Fruit fly (Drosophila melanogaster) whole organism, embryonic: ENCODE measurements around the gene gpp.

Experiments
- Adf1 ChIP-seq: fragments of 200-800 bp; sonication (Bioruptor generic); IDR thresholded peaks from 2 replicates; pipeline ENCODE4 v1.3.6; 2022; ENCODE audit warnings: missing biosample characterization, missing genetic modification characterization
- B-H2 ChIP-seq: fragments of 200-800 bp; sonication (Bioruptor generic); optimal IDR thresholded peaks from 2 replicates; lab custom pipeline; 2018; ENCODE audit warnings: missing biosample characterization, mild to moderate bottlenecking, missing genetic modification characterization
- CG10565 ChIP-seq: fragments of 200-800 bp; sonication (Bioruptor generic); optimal IDR thresholded peaks from 3 replicates; lab custom pipeline; 2016; ENCODE audit warnings: missing biosample characterization, mild to moderate bottlenecking, missing genetic modification characterization
- CG11504 ChIP-seq: fragments of 200-800 bp; sonication (Bioruptor generic); optimal IDR thresholded peaks from 3 replicates; lab custom pipeline; 2019; ENCODE audit warnings: missing biosample characterization, mild to moderate bottlenecking, missing genetic modification characterization, moderate library complexity
- CG11695 ChIP-seq: fragments of 200-800 bp; sonication (Bioruptor generic); IDR thresholded peaks from 3 replicates; pipeline ENCODE4 v1.3.6; 2022; ENCODE audit warnings: missing biosample characterization, missing genetic modification characterization
- CG12071 ChIP-seq: fragments of 200-800 bp; sonication (Bioruptor generic); optimal IDR thresholded peaks from 3 replicates; lab custom pipeline; 2018; ENCODE audit warnings: missing biosample characterization, mild to moderate bottlenecking, missing genetic modification characterization
- CG12219 ChIP-seq: fragments of 200-800 bp; sonication (Bioruptor generic); optimal IDR thresholded peaks from 3 replicates; lab custom pipeline; 2018; ENCODE audit warnings: missing biosample characterization, mild to moderate bottlenecking, missing genetic modification characterization
- CG14050 ChIP-seq: fragments of 200-800 bp; sonication (Bioruptor generic); IDR thresholded peaks from 3 replicates; pipeline ENCODE4 v1.3.6; 2022; ENCODE audit warnings: missing biosample characterization, missing genetic modification characterization
- CG14710 ChIP-seq: fragments of 200-800 bp; sonication (Bioruptor generic); optimal IDR thresholded peaks from 3 replicates; lab custom pipeline; 2019; ENCODE audit warnings: missing biosample characterization, mild to moderate bottlenecking, missing genetic modification characterization, moderate library complexity
- CG16779 ChIP-seq: fragments of 200-800 bp; sonication (Bioruptor generic); IDR thresholded peaks from 2 replicates; pipeline ENCODE4 v1.3.6; 2022; ENCODE audit warnings: missing biosample characterization, missing genetic modification characterization
- CG1832 ChIP-seq: fragments of 200-800 bp; sonication (Bioruptor generic); optimal IDR thresholded peaks from 2 replicates; lab custom pipeline; 2017; ENCODE audit warnings: missing biosample characterization, mild to moderate bottlenecking, missing genetic modification characterization, inconsistent platforms
- CG30431 ChIP-seq: fragments of 200-800 bp; sonication (Bioruptor generic); optimal IDR thresholded peaks from 2 replicates; lab custom pipeline; 2017; ENCODE audit warnings: missing biosample characterization, missing genetic modification characterization
- CG4424 ChIP-seq: fragments of 200-800 bp; sonication (Bioruptor generic); optimal IDR thresholded peaks from 3 replicates; lab custom pipeline; 2016; ENCODE audit warnings: missing biosample characterization, missing genetic modification characterization
- CG7839 ChIP-seq: fragments of 200-800 bp; sonication (Bioruptor generic); optimal IDR thresholded peaks from 3 replicates; lab custom pipeline; 2018; ENCODE audit warnings: missing biosample characterization, mild to moderate bottlenecking, missing genetic modification characterization, moderate library complexity
- CG7987 ChIP-seq: fragments of 200-800 bp; sonication (Bioruptor generic); optimal IDR thresholded peaks from 2 replicates; lab custom pipeline; 2018; ENCODE audit warnings: missing biosample characterization, mild to moderate bottlenecking, missing genetic modification characterization, moderate library complexity
- CG9609 ChIP-seq: fragments of 200-800 bp; sonication (Bioruptor generic); optimal IDR thresholded peaks from 3 replicates; lab custom pipeline; 2016; ENCODE audit warnings: missing biosample characterization, missing genetic modification characterization
- CG9817 ChIP-seq: fragments of 200-800 bp; sonication (Bioruptor generic); optimal IDR thresholded peaks from 2 replicates; lab custom pipeline; 2018; ENCODE audit warnings: missing biosample characterization, mild to moderate bottlenecking, missing genetic modification characterization, moderate library complexity
- CG9932 ChIP-seq: fragments of 200-800 bp; sonication (Bioruptor generic); IDR thresholded peaks from 2 replicates; pipeline ENCODE4 v1.3.6; 2022; ENCODE audit warnings: missing biosample characterization, missing genetic modification characterization
- ERR ChIP-seq: fragments of 200-800 bp; sonication (Bioruptor generic); optimal IDR thresholded peaks from 2 replicates; lab custom pipeline; 2016; ENCODE audit warnings: missing biosample characterization, missing genetic modification characterization
- Hand ChIP-seq: fragments of 200-800 bp; sonication (Bioruptor generic); optimal IDR thresholded peaks from 2 replicates; lab custom pipeline; 2017; ENCODE audit warnings: mild to moderate bottlenecking, missing biosample characterization, missing genetic modification reagents, missing genetic modification characterization
- Hmr ChIP-seq: fragments of 200-800 bp; sonication (Bioruptor generic); optimal IDR thresholded peaks from 3 replicates; lab custom pipeline; 2017; ENCODE audit warnings: mild to moderate bottlenecking, missing biosample characterization, missing genetic modification reagents, missing genetic modification characterization
- Meics ChIP-seq: fragments of 200-800 bp; sonication (Bioruptor generic); optimal IDR thresholded peaks from 2 replicates; lab custom pipeline; 2017; ENCODE audit warnings: missing biosample characterization, mild to moderate bottlenecking, missing genetic modification characterization
- Myb ChIP-seq: fragments of 200-800 bp; sonication (Bioruptor generic); optimal IDR thresholded peaks from 2 replicates; lab custom pipeline; 2016; ENCODE audit warnings: missing biosample characterization, missing genetic modification characterization
- Oaz ChIP-seq: fragments of 200-800 bp; sonication (Bioruptor generic); IDR thresholded peaks from 2 replicates; pipeline ENCODE4 v1.3.6; 2022; ENCODE audit warnings: missing biosample characterization, missing genetic modification characterization
- Ravus ChIP-seq: fragments of 200-800 bp; sonication (Bioruptor generic); IDR thresholded peaks from 2 replicates; pipeline ENCODE4 v1.3.6; 2022; ENCODE audit warnings: missing biosample characterization, missing genetic modification characterization
- Spps ChIP-seq: fragments of 200-800 bp; sonication (Bioruptor generic); optimal IDR thresholded peaks from 2 replicates; lab custom pipeline; 2018; ENCODE audit warnings: missing biosample characterization, mild to moderate bottlenecking, missing genetic modification characterization
- Ssrp ChIP-seq: fragments of 200-800 bp; sonication (Bioruptor generic); optimal IDR thresholded peaks from 2 replicates; lab custom pipeline; 2018; ENCODE audit warnings: missing biosample characterization, mild to moderate bottlenecking, missing genetic modification characterization, moderate library complexity
- al ChIP-seq: fragments of 200-800 bp; sonication (Bioruptor generic); IDR thresholded peaks from 2 replicates; pipeline ENCODE4 v1.3.6; 2022; ENCODE audit warnings: missing biosample characterization, missing genetic modification characterization
- amos ChIP-seq: fragments of 200-800 bp; sonication (Bioruptor generic); IDR thresholded peaks from 2 replicates; pipeline ENCODE4 v1.3.6; 2022; ENCODE audit warnings: missing biosample characterization, missing genetic modification characterization; ENCODE audit not compliant: partially characterized antibody
- ase ChIP-seq: fragments of 200-800 bp; sonication (Bioruptor generic); IDR thresholded peaks from 3 replicates; pipeline ENCODE4 v1.3.6; 2022; ENCODE audit warnings: missing biosample characterization, missing genetic modification characterization
- chinmo ChIP-seq: fragments of 200-800 bp; sonication (Bioruptor generic); IDR thresholded peaks from 4 replicates; pipeline ENCODE4 v1.3.6; 2022; ENCODE audit warnings: missing biosample characterization, missing genetic modification characterization; ENCODE audit not compliant: partially characterized antibody
- ci ChIP-seq: fragments of 200-800 bp; sonication (Bioruptor generic); IDR thresholded peaks from 3 replicates; pipeline ENCODE4 v1.3.6; 2022; ENCODE audit warnings: missing biosample characterization, missing genetic modification characterization
- da ChIP-seq: fragments of 200-800 bp; sonication (Bioruptor generic); optimal IDR thresholded peaks from 2 replicates; lab custom pipeline; 2016; ENCODE audit warnings: missing biosample characterization, missing genetic modification characterization
- dati ChIP-seq: fragments of 200-800 bp; sonication (Bioruptor generic); IDR thresholded peaks from 2 replicates; pipeline ENCODE4 v1.3.6; 2022; ENCODE audit warnings: missing biosample characterization, missing genetic modification characterization
- dysf ChIP-seq: fragments of 200-800 bp; sonication (Bioruptor generic); IDR thresholded peaks from 3 replicates; pipeline ENCODE4 v1.3.6; 2022; ENCODE audit warnings: missing biosample characterization, missing genetic modification characterization
- fd64A ChIP-seq: fragments of 200-800 bp; sonication (Bioruptor generic); optimal IDR thresholded peaks from 3 replicates; lab custom pipeline; 2018; ENCODE audit warnings: missing biosample characterization, mild to moderate bottlenecking, missing genetic modification characterization
- grau ChIP-seq: fragments of 200-800 bp; optimal IDR thresholded peaks from 3 replicates; lab custom pipeline; 2019; ENCODE audit warnings: missing biosample characterization, mild to moderate bottlenecking, missing genetic modification characterization, moderate library complexity
- gsb ChIP-seq: fragments of 200-800 bp; sonication (Bioruptor generic); IDR thresholded peaks from 2 replicates; pipeline ENCODE4 v1.3.6; 2022; ENCODE audit warnings: missing biosample characterization, missing genetic modification characterization
- lov ChIP-seq, 2 experiments: fragments of 200-800 bp in 1 of 2; fragments of >200 bp in 1 of 2; sonication (Bioruptor generic) in 1 of 2; IDR thresholded peaks in 1 of 2; optimal IDR thresholded peaks in 1 of 2; 2 replicates in 1 of 2; 3 replicates in 1 of 2; pipeline versions ENCODE4 v1.3.6 to Lab custom; 2017 to 2022; ENCODE audit warnings: missing biosample characterization in 1 of 2, missing genetic modification characterization in 1 of 2
- luna ChIP-seq: fragments of 200-800 bp; sonication (Bioruptor generic); optimal IDR thresholded peaks from 2 replicates; lab custom pipeline; 2016; ENCODE audit warnings: missing biosample characterization, missing genetic modification characterization
- org-1 ChIP-seq: fragments of 200-800 bp; sonication (Bioruptor generic); optimal IDR thresholded peaks from 2 replicates; lab custom pipeline; 2017; ENCODE audit warnings: missing biosample characterization, missing genetic modification characterization
- otp ChIP-seq: fragments of 200-800 bp; sonication (Bioruptor generic); IDR thresholded peaks from 3 replicates; pipeline ENCODE4, ENCODE4 v1.3.6; 2022; ENCODE audit warnings: missing biosample characterization, missing genetic modification characterization
- pb ChIP-seq: fragments of 200-800 bp; sonication (Bioruptor generic); optimal IDR thresholded peaks from 3 replicates; lab custom pipeline; 2016; ENCODE audit warnings: missing biosample characterization, missing genetic modification characterization
- salm ChIP-seq: fragments of 200-800 bp; sonication (Bioruptor generic); optimal IDR thresholded peaks from 2 replicates; lab custom pipeline; 2018; ENCODE audit warnings: missing biosample characterization, mild to moderate bottlenecking, missing genetic modification characterization
- sc ChIP-seq, 3 experiments: fragments of >200 bp in 2 of 3; fragments of 200-800 bp in 1 of 3; sonication (Bioruptor generic) in 1 of 3; optimal IDR thresholded peaks; 2 replicates in 2 of 3; 3 replicates in 1 of 3; lab custom pipeline; 2017; ENCODE audit warnings: mild to moderate bottlenecking in 1 of 3, missing biosample characterization in 1 of 3, missing genetic modification characterization in 1 of 3, missing genetic modification reagents in 1 of 3
- sens ChIP-seq: fragments of 200-800 bp; sonication (Bioruptor generic); peaks from one replicate; lab custom pipeline; 2016; ENCODE audit warnings: missing biosample characterization, missing genetic modification characterization
- seq ChIP-seq: fragments of 200-800 bp; sonication (Bioruptor generic); IDR thresholded peaks from 2 replicates; pipeline ENCODE4 v1.3.6; 2022; ENCODE audit warnings: missing biosample characterization, missing genetic modification characterization
- sim ChIP-seq: fragments of 200-800 bp; sonication (Bioruptor generic); IDR thresholded peaks from 2 replicates; pipeline ENCODE4 v1.3.6; 2022; ENCODE audit warnings: missing biosample characterization, missing genetic modification characterization
- slbo ChIP-seq: fragments of 200-800 bp; sonication (Bioruptor generic); IDR thresholded peaks from 2 replicates; pipeline ENCODE4 v1.3.6; 2022; ENCODE audit warnings: missing biosample characterization, missing genetic modification characterization
- stwl ChIP-seq: fragments of 200-800 bp; sonication (Bioruptor generic); optimal IDR thresholded peaks from 3 replicates; lab custom pipeline; 2018; ENCODE audit warnings: missing biosample characterization, mild to moderate bottlenecking, missing genetic modification characterization, moderate library complexity
- wdn ChIP-seq: fragments of 200-800 bp; sonication (Bioruptor generic); IDR thresholded peaks from 2 replicates; pipeline ENCODE4 v1.3.6; 2022; ENCODE audit warnings: missing biosample characterization, missing genetic modification characterization
- wek ChIP-seq: fragments of 200-800 bp; sonication (Bioruptor generic); optimal IDR thresholded peaks from 3 replicates; lab custom pipeline; 2018; ENCODE audit warnings: missing biosample characterization, mild to moderate bottlenecking, missing genetic modification characterization, moderate library complexity

Gene gpp

DNA sequence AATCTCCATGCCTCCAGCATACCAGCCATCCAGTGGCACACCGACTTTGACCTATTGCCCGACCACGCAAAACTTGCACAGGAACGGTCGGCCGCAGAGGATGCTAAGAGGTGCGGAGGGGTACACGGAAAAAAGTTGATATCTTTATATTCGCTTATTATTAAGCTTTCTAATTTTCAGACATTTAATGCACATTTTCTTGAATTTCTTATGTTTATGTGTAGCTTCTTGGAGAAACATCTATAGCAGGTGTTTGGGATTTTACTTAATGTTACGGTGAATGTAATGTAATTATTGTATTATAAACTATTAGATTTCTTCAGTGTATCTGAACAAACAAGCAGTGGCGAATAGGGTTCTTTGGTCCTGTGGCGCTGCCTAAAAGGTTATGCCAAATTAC, 56.3 kb downstream of the gpp start (continued):
- TF ChIP-seq da (GFP tag; lab: Kevin White, UChicago), result no peak
- TF ChIP-seq wdn (GFP tag; lab: Robert Waterston, UW), result no peak
- peak; percentile 23 for TF ChIP-seq Meics (GFP tag; lab: Kevin White, UChicago)
- no peak for TF ChIP-seq dati (GFP tag; lab: Robert Waterston, UW)
- no peak for TF ChIP-seq stwl (tag; lab: Kevin White, UChicago)
- TF ChIP-seq al (GFP tag; lab: Robert Waterston, UW), result no peak
- TF ChIP-seq slbo (GFP tag; lab: Robert Waterston, UW), result no peak
- TF ChIP-seq wek (GFP tag; lab: Kevin White, UChicago), result no peak
- no peak for TF ChIP-seq CG12219 (GFP tag; lab: Kevin White, UChicago)
- no peak for TF ChIP-seq luna
- no peak for TF ChIP-seq CG30431 (GFP tag; lab: Kevin White, UChicago)
- no peak for TF ChIP-seq amos (GFP tag; lab: Robert Waterston, UW)
- TF ChIP-seq lov (optimal IDR thresholded peaks at IDR 0.05; lab: Kevin White, UChicago), result no peak
- TF ChIP-seq lov (GFP tag; IDR thresholded peaks at IDR 0.05; lab: Robert Waterston, UW), result no peak
- no peak for TF ChIP-seq CG9932 (GFP tag; lab: Robert Waterston, UW)
- TF ChIP-seq B-H2 (GFP tag; lab: Kevin White, UChicago), result no peak
- TF ChIP-seq fd64A (GFP tag; lab: Kevin White, UChicago), result no peak
- no peak for TF ChIP-seq Oaz (GFP tag; lab: Robert Waterston, UW)
- no peak for TF ChIP-seq sim (GFP tag; lab: Robert Waterston, UW)
- TF ChIP-seq CG7987 (GFP tag; lab: Kevin White, UChicago), result no peak
- no peak for TF ChIP-seq ERR (GFP tag; lab: Kevin White, UChicago)
- no peak for TF ChIP-seq gsb (GFP tag; lab: Robert Waterston, UW)
- TF ChIP-seq pb (GFP tag; lab: Kevin White, UChicago), result no peak
- TF ChIP-seq CG12071 (GFP tag; lab: Kevin White, UChicago), result no peak
- no peak for TF ChIP-seq CG10565 (GFP tag; lab: Kevin White, UChicago)
- no peak for TF ChIP-seq ase (GFP tag; lab: Robert Waterston, UW)
- TF ChIP-seq Hand (GFP tag; lab: Kevin White, UChicago), result peak; percentile 26
- TF ChIP-seq Ravus (GFP tag; lab: Robert Waterston, UW), result no peak
- no peak for TF ChIP-seq CG14710
- peak; percentile 0 for TF ChIP-seq CG11504 (tag; lab: Kevin White, UChicago)
- no peak for TF ChIP-seq salm
- no peak for TF ChIP-seq org-1
- no peak for TF ChIP-seq CG11695 (GFP tag; lab: Robert Waterston, UW)
- peak; percentile 4 for TF ChIP-seq grau (tag; lab: Kevin White, UChicago)
- no peak for TF ChIP-seq CG1832 (GFP tag; lab: Kevin White, UChicago)
- peak; percentile 9; the same call in 1 of the 3 replicates for TF ChIP-seq dysf (GFP tag; lab: Robert Waterston, UW)
- TF ChIP-seq Adf1, result no peak
- TF ChIP-seq Ssrp (tag; lab: Kevin White, UChicago), result no peak
- TF ChIP-seq CG9817 (tag; lab: Kevin White, UChicago), result no peak
- TF ChIP-seq CG4424 (GFP tag; lab: Kevin White, UChicago), result no peak
- no peak for TF ChIP-seq otp (GFP tag; lab: Robert Waterston, UW)
- no peak for TF ChIP-seq CG14050 (GFP tag; lab: Robert Waterston, UW)
- peak; percentile 30 for TF ChIP-seq CG7839 (tag; lab: Kevin White, UChicago)
- TF ChIP-seq sens (GFP tag; lab: Kevin White, UChicago), result no peak
- no peak for TF ChIP-seq Spps (tag; lab: Kevin White, UChicago)
- TF ChIP-seq chinmo (GFP tag; lab: Robert Waterston, UW), result 0 out of 4 replicates have a peak, but pooled peaks have one; percentile 2
- TF ChIP-seq CG9609 (GFP tag; lab: Kevin White, UChicago), result no peak
- TF ChIP-seq ci, result no peak
- TF ChIP-seq Hmr, result peak; percentile 34
- no peak for TF ChIP-seq sc (optimal IDR thresholded peaks at IDR 0.05; lab: Kevin White, UChicago)
- TF ChIP-seq sc (GFP tag; optimal IDR thresholded peaks at IDR 0.05; lab: Kevin White, UChicago), result no peak
- TF ChIP-seq seq (GFP tag; lab: Robert Waterston, UW), result no peak
- TF ChIP-seq CG16779, result no peak
- no peak for TF ChIP-seq Myb
